Worm (Caenorhabditis elegans): ENCODE measurements around the gene memb-1.

Gene memb-1

DNA sequence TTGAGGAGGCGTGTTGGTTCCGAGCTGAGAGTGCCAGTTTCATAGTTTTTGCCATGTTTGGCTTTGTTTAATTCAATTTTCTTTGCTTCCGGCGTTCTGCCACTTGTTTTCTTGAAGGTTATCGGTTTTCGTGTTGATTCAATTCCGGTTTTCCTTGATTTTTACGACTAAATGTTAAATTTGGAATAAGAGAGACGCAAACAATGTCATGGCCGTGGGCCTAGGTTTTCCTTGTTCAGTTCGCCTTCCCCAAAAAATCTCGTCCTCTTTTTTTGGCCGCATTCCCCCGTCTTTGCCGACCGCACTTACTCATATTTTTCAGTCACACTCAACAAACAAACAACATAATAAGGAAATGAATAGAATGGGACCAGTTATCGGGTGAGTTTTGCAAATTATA is 47.6 kb downstream of the memb-1 start, which contains the start of gene C23F12.9:
TSS of gene C23F12.9 (plus strand) at position 301 of the 400 bp plus-strand sequence.
- TF ChIP-seq nhr-85 (tag) (peak; percentile 36), sptf-1 (tag; optimal IDR thresholded peaks at IDR 0.05) (no peak)

DNA sequence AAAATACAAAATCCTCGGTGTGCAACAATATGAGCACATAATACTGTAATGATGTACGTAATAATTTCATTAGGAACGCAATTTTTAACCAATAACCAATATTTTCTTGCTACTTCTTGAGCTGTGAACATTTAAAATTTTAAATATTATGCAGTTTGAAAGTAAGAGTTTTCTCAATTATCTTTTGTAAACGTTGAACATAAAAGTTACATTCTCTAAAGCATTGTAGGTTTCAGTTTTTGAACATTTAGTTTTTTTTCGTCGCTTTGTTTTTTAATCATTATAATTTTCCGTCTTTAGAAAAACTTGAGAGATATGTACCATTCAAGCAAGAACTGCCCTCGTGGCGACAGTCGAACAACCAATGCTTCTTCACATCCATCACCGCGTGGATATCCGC is 50.0 kb downstream of the memb-1 start, which contains the start of gene C23F12.3:
TSS of gene C23F12.3 (plus strand) at position 301 of the 400 bp plus-strand sequence.
- TF ChIP-seq jun-1 (tag; optimal IDR thresholded peaks at IDR 0.05) = no peak
- no peak for TF ChIP-seq tbx-2 (tag; optimal IDR thresholded peaks at IDR 0.05)
- TF ChIP-seq C34B4.2 (tag; optimal IDR thresholded peaks at IDR 0.05) = no peak
- no peak for TF ChIP-seq F16B12.6 (tag; optimal IDR thresholded peaks at IDR 0.05)
- no peak for TF ChIP-seq fkh-8 (tag; optimal IDR thresholded peaks at IDR 0.05)
- TF ChIP-seq nhr-20 (tag; optimal IDR thresholded peaks at IDR 0.05) = no peak
- TF ChIP-seq ceh-82 (tag; optimal IDR thresholded peaks at IDR 0.05) = no peak

All from whole organism, L1 larva.